Worm (Caenorhabditis elegans) whole organism, young adult: ENCODE measurements around the gene fip-5.

Experiments used
- Y56A3A.18 ChIP-seq: fragments of 200-800 bp; sonication (Bioruptor generic); IDR thresholded peaks from 2 replicates; pipeline ENCODE4 v1.3.6; 2022; ENCODE audit warnings: missing genetic modification reagents, missing genetic modification characterization, missing compliant biosample characterization
- die-1 ChIP-seq: sonication (generic microtip); optimal IDR thresholded peaks from 2 replicates; lab custom pipeline; 2016; ENCODE audit warnings: missing genotype, mild to moderate bottlenecking, missing genetic modification characterization, missing compliant biosample characterization
- egl-44 ChIP-seq: fragments of 200-800 bp; sonication (Bioruptor generic); IDR thresholded peaks from 2 replicates; pipeline ENCODE4 v1.3.6; 2022; ENCODE audit warnings: missing genetic modification reagents, missing genetic modification characterization, missing compliant biosample characterization
- hsf-1 ChIP-seq: fragments of 200-800 bp; sonication (Bioruptor generic); IDR thresholded peaks from 2 replicates; pipeline ENCODE4 v1.3.6; 2022; ENCODE audit warnings: missing genetic modification reagents, missing genetic modification characterization, missing compliant biosample characterization
- madf-8 ChIP-seq: fragments of 200-800 bp; sonication (Bioruptor generic); conservative IDR thresholded peaks from 2 replicates; pipeline ENCODE4 v1.3.6; 2022; ENCODE audit warnings: missing genetic modification reagents, missing genetic modification characterization, missing compliant biosample characterization
- nfya-2 ChIP-seq: fragments of 200-800 bp; sonication (Bioruptor generic); IDR thresholded peaks from 2 replicates; pipeline ENCODE4 v1.3.6; 2022; ENCODE audit warnings: missing genetic modification reagents, missing genetic modification characterization, missing compliant biosample characterization
- unc-62 ChIP-seq: fragments of 150-350 bp; optimal IDR thresholded peaks from 2 replicates; lab custom pipeline; 2014; ENCODE audit warnings: missing biosample characterization, missing genetic modification reagents, missing genetic modification characterization

DNA sequence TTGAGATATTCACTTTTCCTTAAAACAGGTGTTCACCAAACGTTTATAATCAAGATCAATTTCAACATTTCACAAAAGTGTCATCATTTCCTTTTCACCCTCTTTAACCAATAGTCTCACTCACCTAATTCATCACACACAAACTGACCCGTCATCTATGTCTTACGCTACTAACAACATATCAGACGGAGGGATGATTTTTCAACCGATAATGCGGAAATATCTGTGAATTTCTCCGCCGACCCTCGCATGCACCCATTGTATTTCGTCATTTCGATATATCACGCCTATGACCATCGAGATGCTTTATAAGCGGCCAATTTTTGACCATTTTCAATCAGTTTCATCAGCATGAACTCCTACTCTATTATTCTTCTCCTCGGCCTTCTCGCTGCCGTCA lies 1.6 kb downstream of the fip-5 start, which contains the start of gene fipr-21:
- TF ChIP-seq die-1 (tag; lab: Kevin White, UChicago), result no peak
- TF ChIP-seq hsf-1 (GFP tag; lab: Robert Waterston, UW), result no peak
- TF ChIP-seq egl-44 (GFP tag; lab: Robert Waterston, UW), result no peak
- TF ChIP-seq madf-8 (GFP tag; lab: Robert Waterston, UW), result no peak
- no peak for TF ChIP-seq nfya-2 (GFP tag; lab: Robert Waterston, UW)
- TF ChIP-seq unc-62, result no peak
- TF ChIP-seq Y56A3A.18 (GFP tag; lab: Robert Waterston, UW), result no peak
